Fruit fly (Drosophila melanogaster) whole organism, adult: ENCODE results near the gene CG8564.

ENCODE experiments used
- CG11617 ChIP-seq: fragments of 200-800 bp; sonication (Bioruptor generic); optimal IDR thresholded peaks from 2 replicates; lab custom pipeline; 2017; ENCODE audit warnings: mild to moderate bottlenecking, missing biosample characterization, missing genetic modification reagents, missing genetic modification characterization
- CG12768 ChIP-seq: fragments of 200-800 bp; sonication (Bioruptor generic); optimal IDR thresholded peaks from 2 replicates; lab custom pipeline; 2017; ENCODE audit warnings: missing biosample characterization, missing genetic modification characterization, mild to moderate bottlenecking, moderate library complexity, missing genetic modification reagents
- CG14711 ChIP-seq: fragments of 200-800 bp; sonication (Bioruptor generic); optimal IDR thresholded peaks from 2 replicates; lab custom pipeline; 2018; ENCODE audit warnings: missing biosample characterization, mild to moderate bottlenecking, missing genetic modification characterization, moderate library complexity
- CG1620 ChIP-seq: fragments of 200-800 bp; sonication (Bioruptor generic); optimal IDR thresholded peaks from 2 replicates; lab custom pipeline; 2016; ENCODE audit warnings: missing biosample characterization, missing genetic modification characterization
- CG33017 ChIP-seq: fragments of 200-800 bp; sonication (Bioruptor generic); optimal IDR thresholded peaks from 2 replicates; lab custom pipeline; 2018; ENCODE audit warnings: missing biosample characterization, mild to moderate bottlenecking, missing genetic modification characterization, moderate library complexity
- CG5204 ChIP-seq: fragments of 200-800 bp; sonication (Bioruptor generic); optimal IDR thresholded peaks from 2 replicates; lab custom pipeline; 2016; ENCODE audit warnings: missing biosample characterization, missing genetic modification characterization
- CG7045 ChIP-seq: fragments of 200-800 bp; sonication (Bioruptor generic); optimal IDR thresholded peaks from 2 replicates; lab custom pipeline; 2017; ENCODE audit warnings: missing biosample characterization, mild to moderate bottlenecking, missing genetic modification characterization
- CG7101 ChIP-seq: fragments of 200-800 bp; sonication (Bioruptor generic); optimal IDR thresholded peaks from 2 replicates; lab custom pipeline; 2018; ENCODE audit warnings: missing biosample characterization, mild to moderate bottlenecking, missing genetic modification characterization, moderate library complexity
- Clk ChIP-seq: fragments of 200-800 bp; sonication (Bioruptor generic); optimal IDR thresholded peaks from 2 replicates; lab custom pipeline; 2017; ENCODE audit warnings: missing biosample characterization, missing genetic modification characterization
- Crg-1 ChIP-seq: fragments of 200-800 bp; sonication (Bioruptor generic); optimal IDR thresholded peaks from 2 replicates; lab custom pipeline; 2016; ENCODE audit warnings: missing biosample characterization, missing genetic modification characterization
- Hr96 ChIP-seq: fragments of 200-800 bp; sonication (Bioruptor generic); optimal IDR thresholded peaks from 2 replicates; lab custom pipeline; 2016; ENCODE audit warnings: missing biosample characterization, missing genetic modification characterization
- Mnt ChIP-seq: fragments of 200-800 bp; sonication (Bioruptor generic); optimal IDR thresholded peaks from 2 replicates; lab custom pipeline; 2016; ENCODE audit warnings: missing biosample characterization, mild to moderate bottlenecking, missing genetic modification characterization
- bab1 ChIP-seq: fragments of 200-800 bp; sonication (Bioruptor generic); optimal IDR thresholded peaks from 3 replicates; lab custom pipeline; 2019; ENCODE audit warnings: missing biosample characterization, mild to moderate bottlenecking, missing genetic modification characterization, moderate library complexity
- cic ChIP-seq: fragments of 200-800 bp; sonication (Bioruptor generic); optimal IDR thresholded peaks from 2 replicates; lab custom pipeline; 2017; ENCODE audit warnings: missing biosample characterization, mild to moderate bottlenecking, missing genetic modification characterization, moderate library complexity
- cnc ChIP-seq, 2 experiments: fragments of >200 bp; optimal IDR thresholded peaks; 2 replicates each; lab custom pipeline; 2017
- kay ChIP-seq: fragments of 200-800 bp; sonication (Bioruptor generic); peaks from one replicate; lab custom pipeline; 2016; ENCODE audit warnings: missing biosample characterization, missing genetic modification characterization, borderline replicate concordance
- ovo ChIP-seq: fragments of 200-800 bp; sonication (Bioruptor generic); optimal IDR thresholded peaks from 2 replicates; lab custom pipeline; 2016; ENCODE audit warnings: missing biosample characterization, missing genetic modification characterization
- pad ChIP-seq: fragments of 200-800 bp; sonication (Bioruptor generic); optimal IDR thresholded peaks from 3 replicates; lab custom pipeline; 2017; ENCODE audit warnings: missing biosample characterization, missing genetic modification characterization, mild to moderate bottlenecking, moderate library complexity, missing genetic modification reagents
- tj ChIP-seq: fragments of 200-800 bp; sonication (Bioruptor generic); optimal IDR thresholded peaks from 3 replicates; lab custom pipeline; 2017; ENCODE audit warnings: missing biosample characterization, mild to moderate bottlenecking, missing genetic modification characterization, moderate library complexity
- toe ChIP-seq: fragments of 200-800 bp; sonication (Bioruptor generic); optimal IDR thresholded peaks from 2 replicates; lab custom pipeline; 2016; ENCODE audit warnings: missing biosample characterization, missing genetic modification characterization

CG8564 gene

DNA sequence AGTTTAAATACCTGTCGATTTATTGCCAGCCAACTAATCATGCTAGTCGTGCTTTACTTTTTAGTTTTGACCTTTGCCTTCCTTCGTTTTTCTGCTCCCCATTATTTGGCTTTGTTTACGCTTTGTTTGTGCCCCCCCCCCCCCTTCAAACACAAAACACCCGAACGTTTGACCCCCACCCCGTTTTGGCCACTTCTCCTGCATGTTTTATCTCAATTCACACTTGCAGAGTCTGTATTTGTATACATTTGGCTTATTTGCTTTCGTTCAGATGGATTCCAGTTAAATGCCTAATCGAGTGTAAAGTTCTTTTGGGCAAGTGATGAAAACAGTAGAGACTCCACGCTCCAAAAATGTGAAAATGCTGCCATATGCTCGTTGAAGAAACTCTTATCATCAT is 38.4 kb downstream of the CG8564 start:
- TF ChIP-seq CG5204 (GFP tag; lab: Kevin White, UChicago): no peak
- no peak for TF ChIP-seq bab1 (GFP tag; lab: Kevin White, UChicago)
- TF ChIP-seq tj (GFP tag; lab: Kevin White, UChicago): no peak
- TF ChIP-seq CG1620: no peak
- no peak for TF ChIP-seq CG7101 (tag; lab: Kevin White, UChicago)
- TF ChIP-seq CG11617 (GFP tag; lab: Kevin White, UChicago): no peak
- no peak for TF ChIP-seq Mnt (GFP tag; lab: Kevin White, UChicago)
- no peak for TF ChIP-seq toe (GFP tag; lab: Kevin White, UChicago)
- TF ChIP-seq CG7045 (GFP tag; lab: Kevin White, UChicago): no peak
- TF ChIP-seq CG33017 (tag; lab: Kevin White, UChicago): no peak
- no peak for TF ChIP-seq pad
- no peak for TF ChIP-seq CG12768 (GFP tag; lab: Kevin White, UChicago)

dm6 chr3L:7347984-7348631 is 39.6 kb downstream of the CG8564 start, which contains the start of the genes Srp19 and qm:
TSS of gene Srp19 (minus strand) at chr3L:7348034.
TSS of gene qm (plus strand) at chr3L:7348313.
- TF ChIP-seq tj (GFP tag; lab: Kevin White, UChicago): peak; percentile 19
- TF ChIP-seq CG12768 (GFP tag; lab: Kevin White, UChicago): peak; percentile 43
- peak; percentile 26 for TF ChIP-seq CG33017 (tag; lab: Kevin White, UChicago)
- TF ChIP-seq bab1 (GFP tag; lab: Kevin White, UChicago): peak; percentile 67
- TF ChIP-seq CG1620: no peak
- no peak for TF ChIP-seq CG5204 (GFP tag; lab: Kevin White, UChicago)
- peak; percentile 5 for TF ChIP-seq ovo (GFP tag; lab: Kevin White, UChicago)
- TF ChIP-seq CG11617 (GFP tag; lab: Kevin White, UChicago): peak; percentile 29
- TF ChIP-seq CG7045 (GFP tag; lab: Kevin White, UChicago): no peak
- no peak for TF ChIP-seq Crg-1 (GFP tag; lab: Kevin White, UChicago)
- TF ChIP-seq CG7101 (tag; lab: Kevin White, UChicago): peak; percentile 49
- peak; percentile 43 for TF ChIP-seq CG14711
- TF ChIP-seq pad: no peak
- peak; percentile 58 for TF ChIP-seq Mnt (GFP tag; lab: Kevin White, UChicago)

dm6 chr3L:7346951-7347350 is 40.8 kb downstream of the CG8564 start, which contains the start of gene CG14834:
TSS of gene CG14834 (minus strand) at chr3L:7347123.
- TF ChIP-seq tj (GFP tag; lab: Kevin White, UChicago) (peak; percentile 93), CG7101 (tag; lab: Kevin White, UChicago) (no peak)

dm6 chr3L:7344965-7345427 is 42.7 kb downstream of the CG8564 start, which contains the start of gene Cln7:
TSS of gene Cln7 (minus strand) at chr3L:7345183.
- TF ChIP-seq Mnt (GFP tag; lab: Kevin White, UChicago) (peak; percentile 84), CG7045 (GFP tag; lab: Kevin White, UChicago) (peak; percentile 60), CG1620 (peak; percentile 52), CG11617 (GFP tag; lab: Kevin White, UChicago) (peak; percentile 86), tj (GFP tag; lab: Kevin White, UChicago) (peak; percentile 74), Clk (GFP tag; lab: Kevin White, UChicago) (peak; percentile 80), CG7101 (tag; lab: Kevin White, UChicago) (peak; percentile 58), ovo (GFP tag; lab: Kevin White, UChicago) (peak; percentile 76), kay (GFP tag; lab: Kevin White, UChicago) (no peak), bab1 (GFP tag; lab: Kevin White, UChicago) (peak; percentile 96), cic (GFP tag; lab: Kevin White, UChicago) (peak; percentile 97), toe (GFP tag; lab: Kevin White, UChicago) (no peak), CG33017 (tag; lab: Kevin White, UChicago) (peak; percentile 80), cnc (optimal IDR thresholded peaks at IDR 0.05; lab: Kevin White, UChicago) (no peak), CG12768 (GFP tag; lab: Kevin White, UChicago) (peak; percentile 95), CG5204 (GFP tag; lab: Kevin White, UChicago) (no peak), CG14711 (peak; percentile 46), Hr96 (GFP tag; lab: Kevin White, UChicago) (no peak), Crg-1 (GFP tag; lab: Kevin White, UChicago) (peak; percentile 36), pad (peak; percentile 48)

dm6 chr3L:7344001-7344400 is 43.7 kb downstream of the CG8564 start:
- TF ChIP-seq CG7101 (tag; lab: Kevin White, UChicago) (no peak), cic (GFP tag; lab: Kevin White, UChicago) (peak; percentile 29), Mnt (GFP tag; lab: Kevin White, UChicago) (peak; percentile 9)

DNA sequence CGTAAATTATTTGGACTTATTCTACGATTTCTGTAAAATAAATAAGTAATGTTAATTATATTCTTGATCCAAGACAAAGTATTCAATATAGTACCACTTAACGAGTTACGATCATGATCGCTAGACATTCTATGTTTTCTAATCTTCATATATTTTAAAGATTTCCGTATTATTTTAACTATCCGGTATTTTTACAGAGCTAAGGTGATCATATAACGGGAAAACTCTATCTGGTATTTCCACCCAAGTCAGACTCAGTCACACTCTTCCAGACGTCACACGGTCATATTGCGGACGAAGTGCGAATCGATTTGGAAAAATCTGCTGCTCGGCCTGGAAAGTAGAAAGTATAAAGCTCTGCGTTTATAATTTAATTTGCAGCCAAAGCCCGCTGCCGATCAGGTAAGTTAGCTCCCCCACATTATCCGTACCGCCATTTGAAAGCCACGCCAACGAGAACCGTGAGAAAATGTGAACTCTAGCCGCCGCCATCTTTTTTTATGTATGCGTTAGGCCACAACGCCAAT is 48.4 kb downstream of the CG8564 start, which contains the start of the genes lark and eco:
Gene lark, plus strand, starts transcription at position 51 of the 527 bp plus-strand sequence.
Gene eco, minus strand, starts transcription at position 125 of the 527 bp plus-strand sequence.
- TF ChIP-seq CG1620 (no peak), toe (GFP tag; lab: Kevin White, UChicago) (no peak), CG7045 (GFP tag; lab: Kevin White, UChicago) (no peak), tj (GFP tag; lab: Kevin White, UChicago) (no peak), bab1 (GFP tag; lab: Kevin White, UChicago) (peak; percentile 67), cnc (optimal IDR thresholded peaks at IDR 0.05; lab: Kevin White, UChicago) (no peak), CG14711 (peak; percentile 61), Mnt (GFP tag; lab: Kevin White, UChicago) (peak; percentile 11), Crg-1 (GFP tag; lab: Kevin White, UChicago) (no peak), CG5204 (GFP tag; lab: Kevin White, UChicago) (no peak), kay (GFP tag; lab: Kevin White, UChicago) (no peak), Clk (GFP tag; lab: Kevin White, UChicago) (no peak), ovo (GFP tag; lab: Kevin White, UChicago) (no peak), CG12768 (GFP tag; lab: Kevin White, UChicago) (peak; percentile 3), Hr96 (GFP tag; lab: Kevin White, UChicago) (no peak), CG33017 (tag; lab: Kevin White, UChicago) (no peak), cic (GFP tag; lab: Kevin White, UChicago) (no peak), CG7101 (tag; lab: Kevin White, UChicago) (no peak), pad (no peak), CG11617 (GFP tag; lab: Kevin White, UChicago) (no peak)
